Worm (Caenorhabditis elegans): ENCODE results near the gene snr-1.

- TF ChIP-seq zag-1 (tag; optimal IDR thresholded peaks at IDR 0.05) (no peak), pha-4 (GFP tag; IDR thresholded peaks at IDR 0.05) (no peak), pha-4 (tag; optimal IDR thresholded peaks at IDR 0.05) (no peak), nhr-28 (tag; optimal IDR thresholded peaks at IDR 0.05) (no peak), mdt-29 (GFP tag; IDR thresholded peaks at IDR 0.05) (no peak), Y48G9A.11 (GFP tag; IDR thresholded peaks at IDR 0.05) (no peak), lin-15B (tag; optimal IDR thresholded peaks at IDR 0.05) (no peak), daf-16 (GFP tag; optimal IDR thresholded peaks at IDR 0.05) (no peak), daf-16 (tag; optimal IDR thresholded peaks at IDR 0.05) (no peak), ceh-82 (tag; optimal IDR thresholded peaks at IDR 0.05) (no peak), ZK337.2 (GFP tag; IDR thresholded peaks at IDR 0.05) (no peak)
Observed at ce11 chrIV:17131035-17131595, 43.3 kb downstream of the snr-1 start, which contains the start of the genes Y116A8C.37 and Y116A8C.38.

Measured in whole organism, L4 larva.